Fruit fly (Drosophila melanogaster) whole organism, prepupa: ENCODE results near the gene Cyp312a1.

Source experiments
- CG10631 ChIP-seq: fragments of 200-800 bp; sonication (Bioruptor generic); optimal IDR thresholded peaks from 2 replicates; lab custom pipeline; 2016; ENCODE audit warnings: missing biosample characterization, missing genetic modification characterization
- CG15336 ChIP-seq: fragments of 200-800 bp; sonication (Bioruptor generic); IDR thresholded peaks from 2 replicates; pipeline ENCODE4 v1.3.6; 2022; ENCODE audit warnings: missing biosample characterization, missing genetic modification characterization
- CG1621 ChIP-seq: fragments of 200-800 bp; sonication (Bioruptor generic); optimal IDR thresholded peaks from 3 replicates; lab custom pipeline; 2018; ENCODE audit warnings: missing biosample characterization, mild to moderate bottlenecking, missing genetic modification characterization
- CG16779 ChIP-seq: fragments of 200-800 bp; sonication (Bioruptor generic); optimal IDR thresholded peaks from 3 replicates; lab custom pipeline; 2017; ENCODE audit warnings: missing biosample characterization, mild to moderate bottlenecking, missing genetic modification characterization
- CG3032 ChIP-seq: fragments of 200-800 bp; optimal IDR thresholded peaks from 2 replicates; lab custom pipeline; 2019; ENCODE audit warnings: missing biosample characterization, mild to moderate bottlenecking, missing genetic modification characterization, moderate library complexity
- CG31627 ChIP-seq: fragments of 200-800 bp; sonication (Bioruptor generic); optimal IDR thresholded peaks from 3 replicates; lab custom pipeline; 2016; ENCODE audit warnings: missing biosample characterization, missing genetic modification characterization
- CG3919 ChIP-seq: fragments of 200-800 bp; sonication (Bioruptor generic); optimal IDR thresholded peaks from 3 replicates; lab custom pipeline; 2016; ENCODE audit warnings: missing biosample characterization, missing genetic modification characterization
- CG4318 ChIP-seq: fragments of 200-800 bp; sonication (Bioruptor generic); optimal IDR thresholded peaks from 3 replicates; lab custom pipeline; 2017; ENCODE audit warnings: missing biosample characterization, mild to moderate bottlenecking, missing genetic modification characterization
- CG6163 ChIP-seq: fragments of 200-800 bp; sonication (Bioruptor generic); IDR thresholded peaks from 3 replicates; pipeline ENCODE4 v1.3.6; 2022; ENCODE audit warnings: missing biosample characterization, missing genetic modification characterization
- CG6276 ChIP-seq: fragments of 200-800 bp; sonication (Bioruptor generic); optimal IDR thresholded peaks from 2 replicates; lab custom pipeline; 2017; ENCODE audit warnings: missing biosample characterization, mild to moderate bottlenecking, missing genetic modification characterization
- CG6808 ChIP-seq: fragments of 200-800 bp; sonication (Bioruptor generic); optimal IDR thresholded peaks from 3 replicates; lab custom pipeline; 2017; ENCODE audit warnings: missing biosample characterization, missing genetic modification characterization, mild to moderate bottlenecking, moderate library complexity, missing genetic modification reagents
- CG6854 ChIP-seq: fragments of 200-800 bp; sonication (Bioruptor generic); optimal IDR thresholded peaks from 2 replicates; lab custom pipeline; 2017; ENCODE audit warnings: missing biosample characterization, mild to moderate bottlenecking, missing genetic modification characterization
- CG8119 ChIP-seq: fragments of 200-800 bp; sonication (Bioruptor generic); IDR thresholded peaks from 3 replicates; pipeline ENCODE4 v1.3.6; 2022; ENCODE audit warnings: missing biosample characterization, missing genetic modification characterization
- CG8319 ChIP-seq: fragments of 200-800 bp; sonication (Bioruptor generic); optimal IDR thresholded peaks from 3 replicates; lab custom pipeline; 2016; ENCODE audit warnings: missing biosample characterization, missing genetic modification characterization
- CG8632 ChIP-seq: fragments of 200-800 bp; sonication (Bioruptor generic); optimal IDR thresholded peaks from 3 replicates; lab custom pipeline; 2016; ENCODE audit warnings: missing biosample characterization, missing genetic modification characterization
- CG9139 ChIP-seq: fragments of 200-800 bp; sonication (Bioruptor generic); optimal IDR thresholded peaks from 3 replicates; lab custom pipeline; 2017; ENCODE audit warnings: missing biosample characterization, mild to moderate bottlenecking, missing genetic modification characterization
- Eip78C ChIP-seq: fragments of 200-800 bp; sonication (Bioruptor generic); peaks from one replicate; lab custom pipeline; 2016; ENCODE audit warnings: missing biosample characterization, missing genetic modification characterization
- Eip93F ChIP-seq: fragments of 200-800 bp; sonication (Bioruptor generic); optimal IDR thresholded peaks from 2 replicates; lab custom pipeline; 2016; ENCODE audit warnings: missing biosample characterization, mild to moderate bottlenecking, missing genetic modification characterization
- Ets96B ChIP-seq: fragments of 200-800 bp; optimal IDR thresholded peaks from 2 replicates; lab custom pipeline; 2019; ENCODE audit warnings: missing biosample characterization, mild to moderate bottlenecking, missing genetic modification characterization, moderate library complexity
- Gug ChIP-seq: fragments of 200-800 bp; sonication (Bioruptor generic); IDR thresholded peaks from 2 replicates; pipeline ENCODE4 v1.3.6; 2022; ENCODE audit warnings: missing biosample characterization, missing genetic modification characterization
- Hr38 ChIP-seq: sonication (Bioruptor generic); optimal IDR thresholded peaks from 2 replicates; lab custom pipeline; 2016; ENCODE audit warnings: missing biosample characterization, missing genetic modification characterization
- Lpt ChIP-seq: fragments of 200-800 bp; sonication (Bioruptor generic); optimal IDR thresholded peaks from 3 replicates; lab custom pipeline; 2016; ENCODE audit warnings: missing biosample characterization, missing genetic modification characterization
- Met ChIP-seq: fragments of 200-800 bp; sonication (Bioruptor generic); optimal IDR thresholded peaks from 3 replicates; lab custom pipeline; 2016; ENCODE audit warnings: missing biosample characterization, missing genetic modification characterization
- Sox14 ChIP-seq: fragments of 200-800 bp; sonication (Bioruptor generic); optimal IDR thresholded peaks from 3 replicates; lab custom pipeline; 2016; ENCODE audit warnings: missing biosample characterization, missing genetic modification characterization
- Sox15 ChIP-seq: fragments of 200-800 bp; sonication (Bioruptor generic); optimal IDR thresholded peaks from 3 replicates; lab custom pipeline; 2016; ENCODE audit warnings: missing biosample characterization, missing genetic modification characterization
- acj6 ChIP-seq: fragments of 200-800 bp; sonication (Bioruptor generic); optimal IDR thresholded peaks from 3 replicates; lab custom pipeline; 2016; ENCODE audit warnings: missing biosample characterization, missing genetic modification characterization
- dsx ChIP-seq: fragments of 200-800 bp; optimal IDR thresholded peaks from 3 replicates; lab custom pipeline; 2019; ENCODE audit warnings: missing biosample characterization, mild to moderate bottlenecking, missing genetic modification characterization, moderate library complexity; ENCODE audit not compliant: poor library complexity, severe bottlenecking
- eg ChIP-seq: fragments of 200-800 bp; sonication (Bioruptor generic); IDR thresholded peaks from 3 replicates; pipeline ENCODE4 v1.3.6; 2022; ENCODE audit warnings: missing biosample characterization, missing genetic modification characterization
- esn ChIP-seq: fragments of 200-800 bp; sonication (Bioruptor generic); optimal IDR thresholded peaks from 2 replicates; lab custom pipeline; 2016; ENCODE audit warnings: missing biosample characterization, mild to moderate bottlenecking, missing genetic modification characterization, moderate library complexity
- fd59A ChIP-seq: fragments of 200-800 bp; sonication (Bioruptor generic); optimal IDR thresholded peaks from 2 replicates; lab custom pipeline; 2017; ENCODE audit warnings: missing biosample characterization, mild to moderate bottlenecking, missing genetic modification characterization, missing genetic modification reagents
- fd85E ChIP-seq: fragments of 200-800 bp; sonication (Bioruptor generic); optimal IDR thresholded peaks from 3 replicates; lab custom pipeline; 2016; ENCODE audit warnings: missing biosample characterization, missing genetic modification characterization
- fkh ChIP-seq: fragments of 200-800 bp; sonication (Bioruptor generic); optimal IDR thresholded peaks from 3 replicates; lab custom pipeline; 2017; ENCODE audit warnings: missing biosample characterization, mild to moderate bottlenecking, missing genetic modification characterization, moderate library complexity
- lz ChIP-seq: fragments of 200-800 bp; sonication (Bioruptor generic); optimal IDR thresholded peaks from 3 replicates; lab custom pipeline; 2016; ENCODE audit warnings: missing biosample characterization, missing genetic modification characterization
- net ChIP-seq: fragments of 200-800 bp; sonication (Bioruptor generic); optimal IDR thresholded peaks from 3 replicates; lab custom pipeline; 2016; ENCODE audit warnings: missing biosample characterization, missing genetic modification characterization
- pdm3 ChIP-seq: fragments of 200-800 bp; sonication (Bioruptor generic); optimal IDR thresholded peaks from 3 replicates; lab custom pipeline; 2016; ENCODE audit warnings: missing biosample characterization, missing genetic modification characterization
- salr ChIP-seq, 2 experiments: fragments of 200-800 bp; sonication (Bioruptor generic); optimal IDR thresholded peaks; 3 replicates each; lab custom pipeline; 2016 to 2018; ENCODE audit warnings: missing biosample characterization in 2 of 2, missing genetic modification characterization in 2 of 2, mild to moderate bottlenecking in 1 of 2
- spab ChIP-seq: fragments of 200-800 bp; sonication (Bioruptor generic); optimal IDR thresholded peaks from 2 replicates; lab custom pipeline; 2017; ENCODE audit warnings: missing biosample characterization, mild to moderate bottlenecking, missing genetic modification characterization, missing genetic modification reagents
- ss ChIP-seq, 2 experiments: fragments of 200-800 bp; sonication (Bioruptor generic); optimal IDR thresholded peaks; 2 replicates in 1 of 2; 3 replicates in 1 of 2; lab custom pipeline; 2017 to 2018; ENCODE audit warnings: mild to moderate bottlenecking in 2 of 2, missing biosample characterization in 2 of 2, missing genetic modification characterization in 2 of 2, moderate library complexity in 1 of 2
- svp ChIP-seq: fragments of 200-800 bp; sonication (Bioruptor generic); peaks from one replicate; lab custom pipeline; 2016; ENCODE audit warnings: missing biosample characterization, missing genetic modification characterization
- vri ChIP-seq: fragments of 200-800 bp; sonication (Bioruptor generic); optimal IDR thresholded peaks from 3 replicates; lab custom pipeline; 2016; ENCODE audit warnings: missing biosample characterization, mild to moderate bottlenecking, missing genetic modification characterization

Gene Cyp312a1

dm6 chr3L:18146833-18147232 lies 14.3 kb upstream of the Cyp312a1 start (continued):
- TF ChIP-seq CG3032 (tag; lab: Kevin White, UChicago) (no peak), Ets96B (no peak), CG31627 (GFP tag; lab: Kevin White, UChicago) (no peak), Gug (peak; percentile 28; the same call in 1 of the 2 replicates), CG6808 (GFP tag; lab: Kevin White, UChicago) (no peak), Hr38 (GFP tag; lab: Kevin White, UChicago) (no peak), CG15336 (GFP tag; lab: Robert Waterston, UW) (peak; percentile 77), Sox15 (GFP tag; lab: Kevin White, UChicago) (no peak), net (no peak), CG8632 (GFP tag; lab: Kevin White, UChicago) (no peak), Eip93F (GFP tag; lab: Kevin White, UChicago) (no peak), fd85E (GFP tag; lab: Kevin White, UChicago) (no peak), CG6854 (GFP tag; lab: Kevin White, UChicago) (no peak), CG8119 (GFP tag; lab: Robert Waterston, UW) (peak; percentile 81), Eip78C (GFP tag; lab: Kevin White, UChicago) (peak; percentile 57), fkh (GFP tag; lab: Kevin White, UChicago) (no peak), ss (GFP tag; optimal IDR thresholded peaks at IDR 0.05; lab: Kevin White, UChicago) (no peak), lz (GFP tag; lab: Kevin White, UChicago) (no peak)

dm6 chr3L:18144620-18145019 lies 12.1 kb upstream of the Cyp312a1 start:
- TF ChIP-seq CG8319 (GFP tag; lab: Kevin White, UChicago) (no peak), fkh (GFP tag; lab: Kevin White, UChicago) (peak; percentile 83)
- TF ChIP-seq, all 60 proteins: peak for 1

- TF ChIP-seq fkh (GFP tag; lab: Kevin White, UChicago) (peak; percentile 61), pdm3 (GFP tag; lab: Kevin White, UChicago) (no peak), CG3032 (tag; lab: Kevin White, UChicago) (no peak)
Measured at dm6 chr3L:18142969-18143368, 10.5 kb upstream of the Cyp312a1 start.

- TF ChIP-seq CG1621 (tag; lab: Kevin White, UChicago) (no peak), CG15336 (GFP tag; lab: Robert Waterston, UW) (peak; percentile 58), Eip78C (GFP tag; lab: Kevin White, UChicago) (peak; percentile 46), CG6163 (GFP tag; lab: Robert Waterston, UW) (peak; percentile 57; the same call in 1 of the 3 replicates), lz (GFP tag; lab: Kevin White, UChicago) (no peak), dsx (GFP tag; lab: Kevin White, UChicago) (peak; percentile 4), Lpt (GFP tag; lab: Kevin White, UChicago) (peak; percentile 40), CG16779 (tag; lab: Kevin White, UChicago) (no peak), salr (GFP tag; optimal IDR thresholded peaks at IDR 0.05; lab: Kevin White, UChicago) (no peak), vri (GFP tag; lab: Kevin White, UChicago) (peak; percentile 4), CG9139 (no peak), ss (GFP tag; optimal IDR thresholded peaks at IDR 0.05; lab: Kevin White, UChicago) (peak; percentile 9 to 26), Met (GFP tag; lab: Kevin White, UChicago) (no peak), eg (peak; percentile 63; the same call in 2 of the 3 replicates), CG8119 (GFP tag; lab: Robert Waterston, UW) (peak; percentile 45; the same call in 1 of the 3 replicates)
Measured at dm6 chr3L:18139184-18139629, 6.7 kb upstream of the Cyp312a1 start, which contains the start of gene geko. geko (plus strand) TSS chr3L:18139402.

dm6 chr3L:18138280-18138679 lies 5.8 kb upstream of the Cyp312a1 start:
- TF ChIP-seq Gug = no peak
- TF ChIP-seq Lpt (GFP tag; lab: Kevin White, UChicago) = no peak
- TF ChIP-seq spab = no peak
- TF ChIP-seq esn (GFP tag; lab: Kevin White, UChicago) = no peak
- TF ChIP-seq CG8319 (GFP tag; lab: Kevin White, UChicago) = no peak
- no peak for TF ChIP-seq CG10631 (GFP tag; lab: Kevin White, UChicago)
- TF ChIP-seq CG3919 (GFP tag; lab: Kevin White, UChicago) = no peak
- no peak for TF ChIP-seq fd59A (GFP tag; lab: Kevin White, UChicago)
- TF ChIP-seq Sox14 = no peak
- no peak for TF ChIP-seq Met (GFP tag; lab: Kevin White, UChicago)
- no peak for TF ChIP-seq CG4318 (GFP tag; lab: Kevin White, UChicago)
- TF ChIP-seq acj6 = no peak
- TF ChIP-seq pdm3 (GFP tag; lab: Kevin White, UChicago) = no peak
- no peak for TF ChIP-seq svp (GFP tag; lab: Kevin White, UChicago)
- TF ChIP-seq CG6276 (GFP tag; lab: Kevin White, UChicago) = no peak
- TF ChIP-seq ss (GFP tag; optimal IDR thresholded peaks at IDR 0.05; lab: Kevin White, UChicago) = no peak
- TF ChIP-seq, all 60 proteins: peak for 0
